Fruit fly (Drosophila melanogaster): ENCODE results near the gene CatB.

CatB gene

DNA sequence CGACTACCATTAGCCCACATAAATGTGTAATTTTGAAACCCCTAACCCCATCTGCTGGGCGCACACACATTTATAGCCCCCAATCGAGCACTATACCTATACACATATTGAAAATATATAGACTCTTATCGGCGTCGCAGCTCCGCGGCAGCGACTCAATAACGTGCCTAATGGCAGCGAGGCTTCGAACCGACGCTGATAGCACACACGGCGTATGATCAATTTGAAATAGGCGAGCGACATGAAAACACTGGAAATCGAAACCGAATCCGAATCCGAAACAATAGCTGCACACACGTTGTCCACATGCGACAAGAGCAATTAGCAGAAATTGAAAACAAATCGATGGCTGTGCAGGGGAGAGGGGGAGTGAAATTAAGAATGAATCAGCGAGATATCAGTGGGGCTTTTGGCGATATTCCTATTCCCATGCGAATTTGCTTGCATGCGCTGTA is 11.1 kb upstream of the CatB start:
- TF ChIP-seq rgr (GFP tag; optimal IDR thresholded peaks at IDR 0.05) (peak; percentile 41), GATAd (GFP tag; optimal IDR thresholded peaks at IDR 0.05) (no peak), Jra (GFP tag; optimal IDR thresholded peaks at IDR 0.05) (peak; percentile 77), Hnf4 (GFP tag; optimal IDR thresholded peaks at IDR 0.05) (peak; percentile 10), Dif (GFP tag; optimal IDR thresholded peaks at IDR 0.05; ENCODE audit: partially characterized antibody) (peak; percentile 4), foxo (GFP tag; optimal IDR thresholded peaks at IDR 0.05) (no peak), Rel (GFP tag; optimal IDR thresholded peaks at IDR 0.05) (peak; percentile 70), Rel (tag; optimal IDR thresholded peaks at IDR 0.05) (peak; percentile 96), br (GFP tag; optimal IDR thresholded peaks at IDR 0.05) (peak; percentile 33), HLH106 (tag; optimal IDR thresholded peaks at IDR 0.05) (peak; percentile 16), Vsx2 (GFP tag; optimal IDR thresholded peaks at IDR 0.05; ENCODE audit: partially characterized antibody) (peak; percentile 1), h (GFP tag; optimal IDR thresholded peaks at IDR 0.05) (peak; percentile 66), Hr78 (GFP tag; optimal IDR thresholded peaks at IDR 0.05) (no peak), CG9705 (GFP tag; optimal IDR thresholded peaks at IDR 0.05) (no peak), woc (GFP tag; optimal IDR thresholded peaks at IDR 0.05) (no peak), N (GFP tag; optimal IDR thresholded peaks at IDR 0.05) (no peak), CrebA (GFP tag; optimal IDR thresholded peaks at IDR 0.05; ENCODE audit: borderline replicate concordance) (peak; percentile 35), Mio (GFP tag; optimal IDR thresholded peaks at IDR 0.05) (no peak)

DNA sequence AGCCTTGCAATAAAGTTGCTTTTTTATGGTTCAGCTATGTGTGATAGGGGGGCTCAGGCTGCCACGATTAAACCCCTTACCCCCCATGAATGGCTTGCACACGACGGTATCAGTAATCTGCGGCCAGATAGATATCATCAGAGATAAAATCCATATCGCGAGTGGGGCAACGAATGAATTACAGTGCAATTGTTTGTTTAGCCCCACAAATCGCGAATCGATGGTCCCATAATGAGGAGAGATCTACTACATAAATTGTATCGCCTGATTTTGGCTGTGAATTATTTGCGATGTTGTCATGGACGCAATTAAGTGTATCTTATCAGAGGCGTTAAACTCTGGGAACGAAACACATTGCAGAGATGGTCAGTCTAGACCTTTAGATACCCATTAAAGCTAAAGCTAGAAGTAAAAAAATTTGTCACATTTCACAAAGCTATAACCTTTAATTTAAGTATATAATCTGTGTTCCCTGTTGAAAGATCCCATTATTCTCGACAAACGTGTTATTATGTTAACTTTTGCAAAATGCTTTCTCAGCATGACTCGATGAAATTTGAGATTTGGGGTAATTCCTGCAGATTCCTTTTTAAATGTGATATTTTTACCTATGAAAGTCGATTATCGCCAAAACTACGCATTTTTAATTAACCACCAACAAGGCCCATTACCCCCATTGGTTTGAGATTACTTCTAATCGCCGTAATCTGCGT is 7.3 kb upstream of the CatB start:
- no peak for TF ChIP-seq GATAd (GFP tag; optimal IDR thresholded peaks at IDR 0.05)
- no peak for TF ChIP-seq Myc (optimal IDR thresholded peaks at IDR 0.05)
- no peak for TF ChIP-seq Dfd (GFP tag; optimal IDR thresholded peaks at IDR 0.05)
- no peak for TF ChIP-seq sage (GFP tag; optimal IDR thresholded peaks at IDR 0.05)
- peak; percentile 18 for TF ChIP-seq h (GFP tag; optimal IDR thresholded peaks at IDR 0.05)
- TF ChIP-seq Jra (GFP tag; optimal IDR thresholded peaks at IDR 0.05), result no peak
- TF ChIP-seq jim (GFP tag; optimal IDR thresholded peaks at IDR 0.05), result no peak
- no peak for TF ChIP-seq Hr78 (GFP tag; optimal IDR thresholded peaks at IDR 0.05)
- TF ChIP-seq ey (GFP tag; optimal IDR thresholded peaks at IDR 0.05), result peak; percentile 6
- TF ChIP-seq tai (GFP tag; optimal IDR thresholded peaks at IDR 0.05), result no peak
- peak in 1 of 2 experiments; percentile 37 for TF ChIP-seq foxo (GFP tag; optimal IDR thresholded peaks at IDR 0.05)
- TF ChIP-seq pan (optimal IDR thresholded peaks at IDR 0.05), result no peak
- no peak for TF ChIP-seq usp (GFP tag; optimal IDR thresholded peaks at IDR 0.05)
- no peak for TF ChIP-seq Hnf4 (GFP tag; optimal IDR thresholded peaks at IDR 0.05)
- no peak for TF ChIP-seq dmrt93B (GFP tag; optimal IDR thresholded peaks at IDR 0.05)
- peak; percentile 12 for TF ChIP-seq psq (GFP tag; optimal IDR thresholded peaks at IDR 0.05)
- peak; percentile 37 for TF ChIP-seq Sp1 (GFP tag; optimal IDR thresholded peaks at IDR 0.05)
- TF ChIP-seq CG32264 (GFP tag; optimal IDR thresholded peaks at IDR 0.05), result no peak
- no peak for TF ChIP-seq CrebA (GFP tag; optimal IDR thresholded peaks at IDR 0.05; ENCODE audit: borderline replicate concordance)
- TF ChIP-seq Mio (GFP tag; optimal IDR thresholded peaks at IDR 0.05), result no peak
- TF ChIP-seq CG9705 (GFP tag; optimal IDR thresholded peaks at IDR 0.05), result no peak
- no peak for TF ChIP-seq dl (GFP tag; optimal IDR thresholded peaks at IDR 0.05; ENCODE audit: insufficient read depth in 1 of 2, partially characterized antibody in 2 of 2)
- TF ChIP-seq N (GFP tag; optimal IDR thresholded peaks at IDR 0.05), result no peak
- no peak for TF ChIP-seq lola (GFP tag; optimal IDR thresholded peaks at IDR 0.05)
- no peak for TF ChIP-seq Dif (GFP tag; optimal IDR thresholded peaks at IDR 0.05; ENCODE audit: partially characterized antibody)
- no peak for TF ChIP-seq brk (GFP tag; optimal IDR thresholded peaks at IDR 0.05)
- TF ChIP-seq fru (GFP tag; optimal IDR thresholded peaks at IDR 0.05), result no peak
- TF ChIP-seq Hr83 (GFP tag; optimal IDR thresholded peaks at IDR 0.05; ENCODE audit: poor library complexity, severe bottlenecking), result no peak
- TF ChIP-seq HLH106 (tag; optimal IDR thresholded peaks at IDR 0.05), result no peak
- TF ChIP-seq rgr (GFP tag; optimal IDR thresholded peaks at IDR 0.05), result no peak
- TF ChIP-seq OdsH (GFP tag; optimal IDR thresholded peaks at IDR 0.05), result no peak
- TF ChIP-seq Abd-B (GFP tag; optimal IDR thresholded peaks at IDR 0.05), result no peak
- no peak for TF ChIP-seq sv (GFP tag; optimal IDR thresholded peaks at IDR 0.05)
- TF ChIP-seq dsf (GFP tag; optimal IDR thresholded peaks at IDR 0.05; ENCODE audit: borderline replicate concordance), result no peak
- no peak for TF ChIP-seq Vsx2 (GFP tag; optimal IDR thresholded peaks at IDR 0.05; ENCODE audit: partially characterized antibody)
- TF ChIP-seq br (GFP tag; optimal IDR thresholded peaks at IDR 0.05), result peak; percentile 65
- no peak for TF ChIP-seq Rel (GFP tag; optimal IDR thresholded peaks at IDR 0.05)
- TF ChIP-seq Rel (tag; optimal IDR thresholded peaks at IDR 0.05), result peak; percentile 46
- no peak for TF ChIP-seq woc (GFP tag; optimal IDR thresholded peaks at IDR 0.05)

Measured in whole organism, wandering third instar larva.